Fruit fly (Drosophila melanogaster) whole organism, embryonic: Measurements from ENCODE around the gene Tasp1.

Experiments used
- Asciz ChIP-seq: fragments of 200-800 bp; sonication (Bioruptor generic); optimal IDR thresholded peaks from 2 replicates; lab custom pipeline; 2017; ENCODE audit warnings: missing biosample characterization, mild to moderate bottlenecking, missing genetic modification characterization, missing genetic modification reagents
- B-H2 ChIP-seq: fragments of 200-800 bp; sonication (Bioruptor generic); optimal IDR thresholded peaks from 2 replicates; lab custom pipeline; 2018; ENCODE audit warnings: missing biosample characterization, mild to moderate bottlenecking, missing genetic modification characterization
- CG10321 ChIP-seq: fragments of 200-800 bp; sonication (Bioruptor generic); IDR thresholded peaks from 2 replicates; pipeline ENCODE4 v1.3.6; 2022; ENCODE audit warnings: missing biosample characterization, missing genetic modification characterization
- CG11504 ChIP-seq: fragments of 200-800 bp; sonication (Bioruptor generic); optimal IDR thresholded peaks from 3 replicates; lab custom pipeline; 2019; ENCODE audit warnings: missing biosample characterization, mild to moderate bottlenecking, missing genetic modification characterization, moderate library complexity
- CG12071 ChIP-seq: fragments of 200-800 bp; sonication (Bioruptor generic); optimal IDR thresholded peaks from 3 replicates; lab custom pipeline; 2018; ENCODE audit warnings: missing biosample characterization, mild to moderate bottlenecking, missing genetic modification characterization
- CG12299 ChIP-seq: fragments of 200-800 bp; sonication (Bioruptor generic); optimal IDR thresholded peaks from 2 replicates; lab custom pipeline; 2018; ENCODE audit warnings: missing biosample characterization, mild to moderate bottlenecking, missing genetic modification characterization
- CG13287 ChIP-seq: fragments of 200-800 bp; sonication (Bioruptor generic); IDR thresholded peaks from 2 replicates; pipeline ENCODE4 v1.3.6; 2022; ENCODE audit warnings: missing biosample characterization, missing genetic modification characterization; ENCODE audit not compliant: partially characterized antibody
- CG13296 ChIP-seq: fragments of 200-800 bp; sonication (Bioruptor generic); optimal IDR thresholded peaks from 3 replicates; lab custom pipeline; 2018; ENCODE audit warnings: missing biosample characterization, mild to moderate bottlenecking, missing genetic modification characterization
- CG14014 ChIP-seq: fragments of 200-800 bp; sonication (Bioruptor generic); IDR thresholded peaks from 2 replicates; pipeline ENCODE4 v1.3.6; 2022; ENCODE audit warnings: missing biosample characterization, missing genetic modification characterization
- CG14965 ChIP-seq: fragments of 200-800 bp; sonication (Bioruptor generic); optimal IDR thresholded peaks from 2 replicates; lab custom pipeline; 2016; ENCODE audit warnings: missing biosample characterization, missing genetic modification characterization, borderline replicate concordance
- CG15073 ChIP-seq: fragments of 200-800 bp; sonication (Bioruptor generic); optimal IDR thresholded peaks from 2 replicates; lab custom pipeline; 2016; ENCODE audit warnings: missing biosample characterization, missing genetic modification characterization
- CG17328 ChIP-seq: fragments of 200-800 bp; sonication (Bioruptor generic); IDR thresholded peaks from 2 replicates; pipeline ENCODE4 v1.3.6; 2022; ENCODE audit warnings: missing biosample characterization, missing genetic modification characterization
- CG17568 ChIP-seq: fragments of 200-800 bp; sonication (Bioruptor generic); optimal IDR thresholded peaks from 2 replicates; lab custom pipeline; 2018; ENCODE audit warnings: missing biosample characterization, mild to moderate bottlenecking, missing genetic modification characterization, moderate library complexity
- CG2678 ChIP-seq: fragments of 200-800 bp; sonication (Bioruptor generic); optimal IDR thresholded peaks from 3 replicates; lab custom pipeline; 2019; ENCODE audit warnings: missing biosample characterization, mild to moderate bottlenecking, missing genetic modification characterization, moderate library complexity
- CG31365 ChIP-seq: fragments of 200-800 bp; sonication (Bioruptor generic); optimal IDR thresholded peaks from 2 replicates; lab custom pipeline; 2018; ENCODE audit warnings: missing biosample characterization, mild to moderate bottlenecking, missing genetic modification characterization
- CG3407 ChIP-seq: fragments of 200-800 bp; sonication (Bioruptor generic); optimal IDR thresholded peaks from 2 replicates; lab custom pipeline; 2018; ENCODE audit warnings: missing biosample characterization, mild to moderate bottlenecking, missing genetic modification characterization
- CG34376 ChIP-seq: fragments of 200-800 bp; sonication (Bioruptor generic); optimal IDR thresholded peaks from 2 replicates; lab custom pipeline; 2018; ENCODE audit warnings: missing biosample characterization, mild to moderate bottlenecking, missing genetic modification characterization
- CG42726 ChIP-seq: fragments of 200-800 bp; sonication (Bioruptor generic); IDR thresholded peaks from 2 replicates; pipeline ENCODE4 v1.3.6; 2022; ENCODE audit warnings: missing biosample characterization, missing genetic modification characterization; ENCODE audit not compliant: partially characterized antibody
- CG6791 ChIP-seq: fragments of 200-800 bp; sonication (Bioruptor generic); IDR thresholded peaks from 3 replicates; pipeline ENCODE4 v1.3.6; 2022; ENCODE audit warnings: missing biosample characterization, missing genetic modification characterization; ENCODE audit not compliant: partially characterized antibody
- CG9609 ChIP-seq: fragments of 200-800 bp; sonication (Bioruptor generic); optimal IDR thresholded peaks from 3 replicates; lab custom pipeline; 2016; ENCODE audit warnings: missing biosample characterization, missing genetic modification characterization
- CG9797 ChIP-seq: fragments of 200-800 bp; sonication (Bioruptor generic); optimal IDR thresholded peaks from 3 replicates; lab custom pipeline; 2018; ENCODE audit warnings: missing biosample characterization, mild to moderate bottlenecking, missing genetic modification characterization
- Fer1 ChIP-seq: fragments of 200-800 bp; sonication (Bioruptor generic); optimal IDR thresholded peaks from 2 replicates; lab custom pipeline; 2017; ENCODE audit warnings: missing biosample characterization, mild to moderate bottlenecking, missing genetic modification characterization
- Fer3 ChIP-seq: fragments of 200-800 bp; sonication (Bioruptor generic); optimal IDR thresholded peaks from 2 replicates; lab custom pipeline; 2018; ENCODE audit warnings: missing biosample characterization, mild to moderate bottlenecking, missing genetic modification characterization, moderate library complexity
- Hsf ChIP-seq: fragments of 200-800 bp; sonication (Bioruptor generic); optimal IDR thresholded peaks from 3 replicates; lab custom pipeline; 2016; ENCODE audit warnings: missing biosample characterization, missing genetic modification characterization
- MTF-1 ChIP-seq: fragments of 200-800 bp; sonication (Bioruptor generic); optimal IDR thresholded peaks from 2 replicates; lab custom pipeline; 2018; ENCODE audit warnings: missing biosample characterization, mild to moderate bottlenecking, missing genetic modification characterization, borderline replicate concordance
- NFAT ChIP-seq: fragments of 200-800 bp; sonication (Bioruptor generic); IDR thresholded peaks from 2 replicates; pipeline ENCODE4 v1.3.6; 2022; ENCODE audit warnings: missing biosample characterization, missing genetic modification characterization
- Nf-YC ChIP-seq: fragments of 200-800 bp; optimal IDR thresholded peaks from 3 replicates; lab custom pipeline; 2019; ENCODE audit warnings: missing biosample characterization, mild to moderate bottlenecking, missing genetic modification characterization, moderate library complexity
- Oli ChIP-seq: fragments of 200-800 bp; sonication (Bioruptor generic); optimal IDR thresholded peaks from 2 replicates; lab custom pipeline; 2018; ENCODE audit warnings: missing biosample characterization, mild to moderate bottlenecking, missing genetic modification characterization, moderate library complexity
- Side ChIP-seq: fragments of 200-800 bp; sonication (Bioruptor generic); optimal IDR thresholded peaks from 2 replicates; lab custom pipeline; 2016; ENCODE audit warnings: missing biosample characterization, missing genetic modification characterization
- Ssrp ChIP-seq: fragments of 200-800 bp; sonication (Bioruptor generic); optimal IDR thresholded peaks from 2 replicates; lab custom pipeline; 2018; ENCODE audit warnings: missing biosample characterization, mild to moderate bottlenecking, missing genetic modification characterization, moderate library complexity
- abd-A ChIP-seq: fragments of 200-800 bp; sonication (Bioruptor generic); optimal IDR thresholded peaks from 3 replicates; lab custom pipeline; 2019; ENCODE audit warnings: missing biosample characterization, mild to moderate bottlenecking, missing genetic modification characterization, moderate library complexity
- ash1 ChIP-seq: fragments of 200-800 bp; sonication (Bioruptor generic); optimal IDR thresholded peaks from 2 replicates; lab custom pipeline; 2018; ENCODE audit warnings: missing biosample characterization, mild to moderate bottlenecking, missing genetic modification characterization
- ato ChIP-seq: fragments of 200-800 bp; sonication (Bioruptor generic); IDR thresholded peaks from 2 replicates; pipeline ENCODE4 v1.3.6; 2022; ENCODE audit warnings: missing biosample characterization, missing genetic modification characterization; ENCODE audit not compliant: partially characterized antibody
- bbx ChIP-seq: fragments of 200-800 bp; sonication (Bioruptor generic); IDR thresholded peaks from 2 replicates; pipeline ENCODE4 v1.3.6; 2022; ENCODE audit warnings: missing biosample characterization, missing genetic modification characterization; ENCODE audit not compliant: partially characterized antibody
- bigmax ChIP-seq: fragments of 200-800 bp; sonication (Bioruptor generic); optimal IDR thresholded peaks from 2 replicates; lab custom pipeline; 2018; ENCODE audit warnings: missing biosample characterization, mild to moderate bottlenecking, missing genetic modification characterization
- bsh ChIP-seq, 2 experiments: fragments of 200-800 bp; sonication (Bioruptor generic); optimal IDR thresholded peaks; 2 replicates each; lab custom pipeline; 2017 to 2018; ENCODE audit warnings: mild to moderate bottlenecking in 2 of 2, missing biosample characterization in 2 of 2, missing genetic modification characterization in 2 of 2, moderate library complexity in 1 of 2
- cato ChIP-seq: fragments of 200-800 bp; sonication (Bioruptor generic); optimal IDR thresholded peaks from 2 replicates; lab custom pipeline; 2016; ENCODE audit warnings: missing biosample characterization, missing genetic modification characterization, borderline replicate concordance
- fd64A ChIP-seq: fragments of 200-800 bp; sonication (Bioruptor generic); optimal IDR thresholded peaks from 3 replicates; lab custom pipeline; 2018; ENCODE audit warnings: missing biosample characterization, mild to moderate bottlenecking, missing genetic modification characterization
- gem ChIP-seq: fragments of 200-800 bp; sonication (Bioruptor generic); optimal IDR thresholded peaks from 2 replicates; lab custom pipeline; 2019; ENCODE audit warnings: missing biosample characterization, mild to moderate bottlenecking, missing genetic modification characterization, moderate library complexity
- her ChIP-seq: fragments of 200-800 bp; sonication (Bioruptor generic); optimal IDR thresholded peaks from 2 replicates; lab custom pipeline; 2016; ENCODE audit warnings: missing biosample characterization, missing genetic modification characterization
- nau ChIP-seq: fragments of 200-800 bp; sonication (Bioruptor generic); optimal IDR thresholded peaks from 3 replicates; lab custom pipeline; 2017; ENCODE audit warnings: missing biosample characterization, mild to moderate bottlenecking, missing genetic modification characterization, missing genetic modification reagents
- repo ChIP-seq: fragments of 200-800 bp; sonication (Bioruptor generic); optimal IDR thresholded peaks from 2 replicates; lab custom pipeline; 2016; ENCODE audit warnings: missing biosample characterization, missing genetic modification characterization
- rib ChIP-seq: fragments of 200-800 bp; sonication (Bioruptor generic); IDR thresholded peaks from 2 replicates; pipeline ENCODE4 v1.3.6; 2022; ENCODE audit warnings: missing biosample characterization, missing genetic modification characterization
- sens-2 ChIP-seq: fragments of 200-800 bp; sonication (Bioruptor generic); IDR thresholded peaks from 2 replicates; pipeline ENCODE4 v1.3.6; 2022; ENCODE audit warnings: missing biosample characterization, missing genetic modification characterization
- toy ChIP-seq: fragments of 200-800 bp; sonication (Bioruptor generic); IDR thresholded peaks from 2 replicates; pipeline ENCODE4 v1.3.6; 2022; ENCODE audit warnings: missing biosample characterization, missing genetic modification characterization
- wek ChIP-seq: fragments of 200-800 bp; sonication (Bioruptor generic); optimal IDR thresholded peaks from 3 replicates; lab custom pipeline; 2018; ENCODE audit warnings: missing biosample characterization, mild to moderate bottlenecking, missing genetic modification characterization, moderate library complexity
- zf30C ChIP-seq: fragments of 200-800 bp; sonication (Bioruptor generic); optimal IDR thresholded peaks from 3 replicates; lab custom pipeline; 2018; ENCODE audit warnings: missing biosample characterization, mild to moderate bottlenecking, missing genetic modification characterization

Tasp1 gene

dm6 chr3L:16046387-16047066 lies 40.8 kb downstream of the Tasp1 start (continued):
- peak; percentile 17 for TF ChIP-seq CG2678
- TF ChIP-seq toy (GFP tag; lab: Robert Waterston, UW): no peak
- TF ChIP-seq abd-A: peak; percentile 85
- peak; percentile 19 for TF ChIP-seq CG9797 (GFP tag; lab: Kevin White, UChicago)
- TF ChIP-seq zf30C: peak; percentile 6
- peak; percentile 11 for TF ChIP-seq Asciz (GFP tag; lab: Kevin White, UChicago)
- TF ChIP-seq CG34376 (GFP tag; lab: Kevin White, UChicago): peak; percentile 85
- no peak for TF ChIP-seq CG9609 (GFP tag; lab: Kevin White, UChicago)
- no peak for TF ChIP-seq CG14965 (GFP tag; lab: Kevin White, UChicago)
- TF ChIP-seq CG13296 (GFP tag; lab: Kevin White, UChicago): peak; percentile 23
- peak; percentile 52 for TF ChIP-seq nau
- TF ChIP-seq CG31365 (tag; lab: Kevin White, UChicago): peak; percentile 36
- TF ChIP-seq CG11504 (tag; lab: Kevin White, UChicago): peak; percentile 7
- peak; percentile 10; the same call in 1 of the 2 replicates for TF ChIP-seq CG13287 (GFP tag; lab: Robert Waterston, UW)
- TF ChIP-seq CG3407 (GFP tag; lab: Kevin White, UChicago): no peak
- TF ChIP-seq Fer1 (GFP tag; lab: Kevin White, UChicago): peak; percentile 21
- peak; percentile 94 for TF ChIP-seq bigmax (GFP tag; lab: Kevin White, UChicago)
- 0 out of 2 replicates have a peak, but pooled peaks have one; percentile 10 for TF ChIP-seq CG10321 (GFP tag; lab: Robert Waterston, UW)
- TF ChIP-seq ato (GFP tag; lab: Robert Waterston, UW): 0 out of 2 replicates have a peak, but pooled peaks have one; percentile 24
- peak; percentile 49; the same call in 1 of the 2 replicates for TF ChIP-seq CG17328 (GFP tag; lab: Robert Waterston, UW)
- peak; percentile 56 for TF ChIP-seq CG17568 (GFP tag; lab: Kevin White, UChicago)
- TF ChIP-seq Fer3 (tag; lab: Kevin White, UChicago): peak; percentile 40
- TF ChIP-seq B-H2: peak; percentile 76
- no peak for TF ChIP-seq gem (tag; lab: Kevin White, UChicago)
- peak; percentile 66 for TF ChIP-seq rib
- TF ChIP-seq MTF-1: peak; percentile 55
- 0 out of 3 replicates have a peak, but pooled peaks have one; percentile 38 for TF ChIP-seq CG6791 (GFP tag; lab: Robert Waterston, UW)
- peak; percentile 58; the same call in 1 of the 2 replicates for TF ChIP-seq bbx (GFP tag; lab: Robert Waterston, UW)
- no peak for TF ChIP-seq Oli
- TF ChIP-seq CG42726 (GFP tag; lab: Robert Waterston, UW): peak; percentile 26; the same call in 1 of the 2 replicates
- TF ChIP-seq CG15073 (GFP tag; lab: Kevin White, UChicago): no peak
- TF ChIP-seq CG12299: peak; percentile 47
- TF ChIP-seq wek (GFP tag; lab: Kevin White, UChicago): no peak
- TF ChIP-seq NFAT (GFP tag; lab: Robert Waterston, UW): peak; percentile 65
- no peak for TF ChIP-seq cato
- TF ChIP-seq sens-2 (GFP tag; lab: Robert Waterston, UW): no peak
- TF ChIP-seq bsh (GFP tag; optimal IDR thresholded peaks at IDR 0.05; lab: Kevin White, UChicago): peak in 1 of 2 experiments; percentile 9
- TF ChIP-seq CG14014 (GFP tag; lab: Robert Waterston, UW): peak; percentile 53; the same call in 1 of the 2 replicates
- peak; percentile 22 for TF ChIP-seq fd64A (GFP tag; lab: Kevin White, UChicago)
- TF ChIP-seq Hsf: no peak
- no peak for TF ChIP-seq repo (GFP tag; lab: Kevin White, UChicago)
- TF ChIP-seq her (GFP tag; lab: Kevin White, UChicago): no peak
- peak; percentile 15 for TF ChIP-seq ash1
- TF ChIP-seq Nf-YC (tag; lab: Kevin White, UChicago): peak; percentile 4
- TF ChIP-seq Ssrp (tag; lab: Kevin White, UChicago): no peak
- no peak for TF ChIP-seq Side (GFP tag; lab: Kevin White, UChicago)
- peak; percentile 14 for TF ChIP-seq CG12071
